Fruit fly (Drosophila melanogaster) whole organism, pupa: ENCODE data around the gene pr.

Experiments used
- CG8301 ChIP-seq: fragments of 200-800 bp; sonication (Bioruptor generic); optimal IDR thresholded peaks from 2 replicates; lab custom pipeline; 2018; ENCODE audit warnings: missing biosample characterization, mild to moderate bottlenecking, missing genetic modification characterization
- EcR ChIP-seq: fragments of 200-800 bp; sonication (Bioruptor generic); optimal IDR thresholded peaks from 3 replicates; lab custom pipeline; 2019; ENCODE audit warnings: missing biosample characterization, missing genetic modification characterization, mild to moderate bottlenecking, moderate library complexity, missing genetic modification reagents
- Pif1A ChIP-seq: fragments of 200-800 bp; sonication (Bioruptor generic); optimal IDR thresholded peaks from 3 replicates; lab custom pipeline; 2016; ENCODE audit warnings: missing biosample characterization, missing genetic modification characterization
- fd96Ca ChIP-seq: fragments of 200-800 bp; sonication (Bioruptor generic); IDR thresholded peaks from 3 replicates; pipeline ENCODE4 v1.3.6; 2022; ENCODE audit warnings: missing biosample characterization, missing genetic modification characterization

DNA sequence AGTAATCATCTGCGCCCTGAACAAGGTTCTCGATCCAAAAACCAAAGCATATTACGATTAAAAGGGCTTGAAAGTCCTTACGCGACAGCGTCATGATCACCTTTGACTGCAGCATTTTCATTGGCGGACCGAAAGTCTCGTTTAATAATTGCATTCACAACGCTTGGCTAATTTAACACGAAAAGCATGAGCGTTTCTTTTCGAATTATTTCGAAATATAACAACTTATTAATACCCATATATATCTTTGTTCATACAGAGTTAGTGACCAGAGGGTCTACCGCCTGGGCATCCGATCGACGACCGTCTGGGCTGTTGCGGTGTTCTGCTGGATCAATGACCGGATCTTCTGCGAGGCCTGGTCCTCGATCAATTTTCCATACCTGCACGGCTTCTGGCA lies 3.2 kb downstream of the pr start, which contains the start of gene CG10730:
- no peak for TF ChIP-seq fd96Ca (GFP tag; lab: Robert Waterston, UW)
- TF ChIP-seq EcR (GFP tag; lab: Kevin White, UChicago): no peak
- TF ChIP-seq CG8301 (tag; lab: Kevin White, UChicago): no peak
- TF ChIP-seq Pif1A (GFP tag; lab: Kevin White, UChicago): no peak
